Worm (Caenorhabditis elegans): ENCODE results near the gene pph-6.
"Not testable (repeated sequence)": the region's sequence is repeated elsewhere in the genome, so short reads cannot be mapped to it uniquely, and the experiment has no call there.

ce11 chrIII:3453486-3453885 lies 8.0 kb upstream of the pph-6 start, which contains the start of gene C34C12.2:
- not testable (repeated sequence) for TF ChIP-seq flt-1 (GFP tag; IDR thresholded peaks at IDR 0.05); klf-2 (GFP tag; conservative IDR thresholded peaks at IDR 0.05); T22C8.4 (GFP tag; IDR thresholded peaks at IDR 0.05); cog-1 (tag; optimal IDR thresholded peaks at IDR 0.05); ref-1 (GFP tag; conservative IDR thresholded peaks at IDR 0.05); ztf-29 (GFP tag; IDR thresholded peaks at IDR 0.05)
